Worm (Caenorhabditis elegans) whole organism, early embryonic: ENCODE measurements around the gene Y54F10AR.1.

ENCODE experiments used
- B0310.2 ChIP-seq: sonication (generic microtip); optimal IDR thresholded peaks from 2 replicates; lab custom pipeline; 2016; ENCODE audit warnings: mild to moderate bottlenecking, missing genetic modification characterization, missing compliant biosample characterization
- ama-1 ChIP-seq: fragments of 150-350 bp; optimal IDR thresholded peaks from 2 replicates; lab custom pipeline; 2014
- hmbx-1 ChIP-seq: sonication (generic microtip); optimal IDR thresholded peaks from 2 replicates; lab custom pipeline; 2016; ENCODE audit warnings: mild to moderate bottlenecking, missing genetic modification characterization, missing compliant biosample characterization
- tbx-11 ChIP-seq: fragments of 200-800 bp; sonication (Bioruptor generic); IDR thresholded peaks from 2 replicates; pipeline ENCODE4 v1.3.6; 2022; ENCODE audit warnings: missing genetic modification characterization, missing compliant biosample characterization

- TF ChIP-seq hmbx-1 (tag; lab: Kevin White, UChicago) (no peak), B0310.2 (no peak), ama-1 (lab: Kevin White, UChicago) (no peak), tbx-11 (GFP tag; lab: Robert Waterston, UW) (no peak)
Observed at ce11 chrIII:2578993-2579392, 3.5 kb upstream of the Y54F10AR.1 start, which contains the start of gene Y71H2B.8.
